Fruit fly (Drosophila melanogaster): Measurements from ENCODE around the gene brv2.

The brv2 gene

dm6 chr3L:17310509-17310908 lies 34.0 kb downstream of the brv2 start (continued):
- TF ChIP-seq gfzf (GFP tag; optimal IDR thresholded peaks at IDR 0.05) (no peak), D19B (GFP tag; optimal IDR thresholded peaks at IDR 0.05) (no peak), tgo (GFP tag; IDR thresholded peaks at IDR 0.05) (peak; percentile 52; the same call in 2 of the 3 replicates), CG7839 (tag; optimal IDR thresholded peaks at IDR 0.05) (peak; percentile 40), sob (GFP tag; IDR thresholded peaks at IDR 0.05) (0 out of 2 replicates have a peak, but pooled peaks have one; percentile 20), seq (GFP tag; IDR thresholded peaks at IDR 0.05) (0 out of 2 replicates have a peak, but pooled peaks have one; percentile 22), HmgD (GFP tag; optimal IDR thresholded peaks at IDR 0.05) (no peak), eve (GFP tag; optimal IDR thresholded peaks at IDR 0.05) (no peak), CG18764 (GFP tag; optimal IDR thresholded peaks at IDR 0.05) (no peak), NK7.1 (GFP tag; optimal IDR thresholded peaks at IDR 0.05) (no peak), Deaf1 (tag; optimal IDR thresholded peaks at IDR 0.05) (peak; percentile 39), Pdp1 (GFP tag; optimal IDR thresholded peaks at IDR 0.05) (no peak), pho (GFP tag; optimal IDR thresholded peaks at IDR 0.05) (no peak), fd102C (GFP tag; optimal IDR thresholded peaks at IDR 0.05) (no peak), schlank (tag; optimal IDR thresholded peaks at IDR 0.05) (no peak), CG5245 (GFP tag; optimal IDR thresholded peaks at IDR 0.05) (no peak), tap (tag; optimal IDR thresholded peaks at IDR 0.05) (peak; percentile 42), CG12104 (GFP tag; optimal IDR thresholded peaks at IDR 0.05) (no peak), NfI (GFP tag; optimal IDR thresholded peaks at IDR 0.05) (peak; percentile 1), chn (GFP tag; optimal IDR thresholded peaks at IDR 0.05) (no peak), pnt (GFP tag; optimal IDR thresholded peaks at IDR 0.05) (no peak), cas (GFP tag; IDR thresholded peaks at IDR 0.05) (no peak), CG12155 (GFP tag; optimal IDR thresholded peaks at IDR 0.05) (no peak), CG4404 (GFP tag; IDR thresholded peaks at IDR 0.05) (peak; percentile 32; the same call in 1 of the 2 replicates), pan (optimal IDR thresholded peaks at IDR 0.05) (no peak), pan (GFP tag; optimal IDR thresholded peaks at IDR 0.05 in 1 of 2, IDR thresholded peaks at IDR 0.05 in 1 of 2) (peak in 1 of 2 experiments; percentile 60), MBD-R2 (GFP tag; IDR thresholded peaks at IDR 0.05) (peak; percentile 34; the same call in 1 of the 2 replicates), NFAT (GFP tag; IDR thresholded peaks at IDR 0.05) (no peak), btn (GFP tag; optimal IDR thresholded peaks at IDR 0.05) (no peak), dmrt99B (tag; optimal IDR thresholded peaks at IDR 0.05) (peak; percentile 53), Opbp (GFP tag; IDR thresholded peaks at IDR 0.05; ENCODE audit: partially characterized antibody) (no peak), lbe (GFP tag; optimal IDR thresholded peaks at IDR 0.05) (no peak), Lim3 (GFP tag; IDR thresholded peaks at IDR 0.05) (no peak), CG11398 (GFP tag; optimal IDR thresholded peaks at IDR 0.05) (no peak), sd (tag; optimal IDR thresholded peaks at IDR 0.05) (no peak), Dip2 (GFP tag; IDR thresholded peaks at IDR 0.05) (no peak), CG8478 (optimal IDR thresholded peaks at IDR 0.05) (no peak), Vsx1 (GFP tag; optimal IDR thresholded peaks at IDR 0.05) (no peak), lola (GFP tag; optimal IDR thresholded peaks at IDR 0.05) (no peak), CG14667 (GFP tag; IDR thresholded peaks at IDR 0.05) (peak; percentile 45), pita (GFP tag; optimal IDR thresholded peaks at IDR 0.05) (no peak), sna (GFP tag; IDR thresholded peaks at IDR 0.05; ENCODE audit: partially characterized antibody) (no peak), CG4854 (GFP tag; optimal IDR thresholded peaks at IDR 0.05) (no peak), CG6654 (GFP tag; optimal IDR thresholded peaks at IDR 0.05) (peak; percentile 14), Fer2 (tag; optimal IDR thresholded peaks at IDR 0.05) (no peak), Abd-B (GFP tag; optimal IDR thresholded peaks at IDR 0.05) (no peak), Optix (GFP tag; IDR thresholded peaks at IDR 0.05) (no peak), slbo (GFP tag; IDR thresholded peaks at IDR 0.05) (peak; percentile 48; the same call in 1 of the 2 replicates), CoRest (tag; optimal IDR thresholded peaks at IDR 0.05) (peak; percentile 29), ash1 (GFP tag; optimal IDR thresholded peaks at IDR 0.05) (no peak), NC2β (GFP tag; optimal IDR thresholded peaks at IDR 0.05) (no peak), CG16779 (GFP tag; IDR thresholded peaks at IDR 0.05) (no peak)
